Worm (Caenorhabditis elegans) whole organism, early embryonic: ENCODE measurements around the gene F55H2.5.

Source experiments
- B0310.2 ChIP-seq: sonication (generic microtip); optimal IDR thresholded peaks from 2 replicates; lab custom pipeline; 2016; ENCODE audit warnings: mild to moderate bottlenecking, missing genetic modification characterization, missing compliant biosample characterization
- F13C5.2 ChIP-seq: sonication (generic microtip); optimal IDR thresholded peaks from 2 replicates; lab custom pipeline; 2017; ENCODE audit warnings: mild to moderate bottlenecking, missing genetic modification characterization, inconsistent platforms, missing compliant biosample characterization
- aly-1 ChIP-seq: sonication (generic microtip); optimal IDR thresholded peaks from 2 replicates; lab custom pipeline; 2016; ENCODE audit warnings: missing genetic modification characterization, missing compliant biosample characterization
- ama-1 ChIP-seq: fragments of 150-350 bp; optimal IDR thresholded peaks from 2 replicates; lab custom pipeline; 2014
- ceh-13 ChIP-seq: fragments of 200-800 bp; sonication (Bioruptor generic); optimal IDR thresholded peaks from 2 replicates; lab custom pipeline; 2018; ENCODE audit warnings: mild to moderate bottlenecking, missing genetic modification characterization, missing compliant biosample characterization
- ceh-36 ChIP-seq: sonication (generic microtip); optimal IDR thresholded peaks from 2 replicates; lab custom pipeline; 2016; ENCODE audit warnings: missing genetic modification characterization, inconsistent platforms, missing compliant biosample characterization
- ets-7 ChIP-seq: sonication (generic microtip); optimal IDR thresholded peaks from 2 replicates; lab custom pipeline; 2016; ENCODE audit warnings: missing genotype, missing genetic modification characterization, missing compliant biosample characterization
- flt-1 ChIP-seq: fragments of 200-800 bp; sonication (Bioruptor generic); IDR thresholded peaks from 2 replicates; pipeline ENCODE4 v1.3.6; 2022; ENCODE audit warnings: missing genetic modification characterization, missing compliant biosample characterization
- hmbx-1 ChIP-seq: sonication (generic microtip); optimal IDR thresholded peaks from 2 replicates; lab custom pipeline; 2016; ENCODE audit warnings: mild to moderate bottlenecking, missing genetic modification characterization, missing compliant biosample characterization
- hmg-4 ChIP-seq: fragments of 200-800 bp; sonication (Bioruptor generic); optimal IDR thresholded peaks from 2 replicates; lab custom pipeline; 2018; ENCODE audit warnings: mild to moderate bottlenecking, missing genetic modification characterization, missing compliant biosample characterization
- hnd-1 ChIP-seq: sonication (generic microtip); optimal IDR thresholded peaks from 2 replicates; lab custom pipeline; 2016; ENCODE audit warnings: missing genetic modification characterization, missing compliant biosample characterization
- pes-1 ChIP-seq: fragments of 200-800 bp; sonication (Bioruptor generic); IDR thresholded peaks from 2 replicates; pipeline ENCODE4 v1.3.6; 2022; ENCODE audit warnings: missing genetic modification reagents, missing genetic modification characterization, missing compliant biosample characterization
- scrt-1 ChIP-seq: fragments of 200-800 bp; sonication (Bioruptor generic); IDR thresholded peaks from 2 replicates; pipeline ENCODE4 v1.3.6; 2022; ENCODE audit warnings: missing genetic modification characterization, missing compliant biosample characterization
- sea-1 ChIP-seq: fragments of 200-800 bp; sonication (Bioruptor generic); conservative IDR thresholded peaks from 2 replicates; pipeline ENCODE4 v1.3.6; 2022; ENCODE audit warnings: missing genetic modification characterization, missing compliant biosample characterization
- tbx-11 ChIP-seq: fragments of 200-800 bp; sonication (Bioruptor generic); IDR thresholded peaks from 2 replicates; pipeline ENCODE4 v1.3.6; 2022; ENCODE audit warnings: missing genetic modification characterization, missing compliant biosample characterization
- tbx-37 ChIP-seq: fragments of 200-800 bp; sonication (Bioruptor generic); conservative IDR thresholded peaks from 2 replicates; pipeline ENCODE4 v1.3.6; 2022; ENCODE audit warnings: missing genetic modification reagents, missing genetic modification characterization, missing compliant biosample characterization
- tra-4 ChIP-seq: sonication (generic microtip); optimal IDR thresholded peaks from 2 replicates; lab custom pipeline; 2017; ENCODE audit warnings: missing genetic modification characterization, missing compliant biosample characterization

F55H2.5 gene

ce11 chrIII:9504347-9504746 lies 6.9 kb upstream of the F55H2.5 start:
- TF ChIP-seq aly-1 (tag; lab: Kevin White, UChicago) (no peak), hnd-1 (no peak), F13C5.2 (no peak), tra-4 (no peak), sea-1 (GFP tag; lab: Robert Waterston, UW) (no peak), pes-1 (GFP tag; lab: Robert Waterston, UW) (no peak), hmg-4 (GFP tag; lab: Kevin White, UChicago) (no peak), tbx-37 (GFP tag; lab: Robert Waterston, UW) (no peak), hmbx-1 (tag; lab: Kevin White, UChicago) (no peak), scrt-1 (GFP tag; lab: Robert Waterston, UW) (no peak), B0310.2 (tag; lab: Kevin White, UChicago) (no peak), ceh-36 (tag; lab: Kevin White, UChicago) (no peak)

ce11 chrIII:9507799-9508198 lies 3.5 kb upstream of the F55H2.5 start, which contains the start of gene vha-14:
vha-14 (plus strand) TSS chrIII:9508100.
- TF ChIP-seq hmg-4 (GFP tag; lab: Kevin White, UChicago) (peak; percentile 6), aly-1 (tag; lab: Kevin White, UChicago) (no peak), hmbx-1 (tag; lab: Kevin White, UChicago) (no peak), F13C5.2 (peak; percentile 1), ama-1 (lab: Kevin White, UChicago) (no peak), ceh-36 (tag; lab: Kevin White, UChicago) (no peak), ets-7 (tag; lab: Kevin White, UChicago) (no peak), ceh-13 (GFP tag; lab: Kevin White, UChicago) (no peak)

ce11 chrIII:9509764-9510370 lies 1.4 kb upstream of the F55H2.5 start:
- TF ChIP-seq hmg-4 (GFP tag; lab: Kevin White, UChicago) (no peak), flt-1 (GFP tag; lab: Robert Waterston, UW) (no peak)

- TF ChIP-seq tra-4 = no peak
- no peak for TF ChIP-seq ceh-13 (GFP tag; lab: Kevin White, UChicago)
- TF ChIP-seq tbx-37 (GFP tag; lab: Robert Waterston, UW) = no peak
- no peak for TF ChIP-seq hmbx-1 (tag; lab: Kevin White, UChicago)
- no peak for TF ChIP-seq aly-1 (tag; lab: Kevin White, UChicago)
- TF ChIP-seq pes-1 (GFP tag; lab: Robert Waterston, UW) = no peak
- no peak for TF ChIP-seq B0310.2 (tag; lab: Kevin White, UChicago)
- no peak for TF ChIP-seq tbx-11
- no peak for TF ChIP-seq scrt-1 (GFP tag; lab: Robert Waterston, UW)
- TF ChIP-seq hmg-4 (GFP tag; lab: Kevin White, UChicago) = no peak
- TF ChIP-seq sea-1 (GFP tag; lab: Robert Waterston, UW) = no peak
- no peak for TF ChIP-seq ceh-36 (tag; lab: Kevin White, UChicago)
- TF ChIP-seq ets-7 (tag; lab: Kevin White, UChicago) = no peak
- no peak for TF ChIP-seq F13C5.2
- no peak for TF ChIP-seq hnd-1
- TF ChIP-seq ama-1 (lab: Kevin White, UChicago) = no peak
- no peak for TF ChIP-seq flt-1 (GFP tag; lab: Robert Waterston, UW)
Observed at ce11 chrIII:9511660-9512059, 390 bp downstream of the F55H2.5 start.

ce11 chrIII:9513006-9513405 lies 1.7 kb downstream of the F55H2.5 start:
- TF ChIP-seq tra-4 = no peak
- TF ChIP-seq hmbx-1 (tag; lab: Kevin White, UChicago) = no peak
- TF ChIP-seq hnd-1 = no peak
- TF ChIP-seq scrt-1 (GFP tag; lab: Robert Waterston, UW) = no peak
- TF ChIP-seq sea-1 (GFP tag; lab: Robert Waterston, UW) = no peak
- TF ChIP-seq ceh-36 (tag; lab: Kevin White, UChicago) = no peak
- TF ChIP-seq ceh-13 (GFP tag; lab: Kevin White, UChicago) = no peak
- no peak for TF ChIP-seq pes-1 (GFP tag; lab: Robert Waterston, UW)
- no peak for TF ChIP-seq tbx-11
- TF ChIP-seq flt-1 (GFP tag; lab: Robert Waterston, UW) = no peak
- TF ChIP-seq hmg-4 (GFP tag; lab: Kevin White, UChicago) = no peak
- no peak for TF ChIP-seq F13C5.2
- TF ChIP-seq tbx-37 (GFP tag; lab: Robert Waterston, UW) = no peak
- no peak for TF ChIP-seq B0310.2 (tag; lab: Kevin White, UChicago)
- TF ChIP-seq ama-1 (lab: Kevin White, UChicago) = no peak
- no peak for TF ChIP-seq aly-1 (tag; lab: Kevin White, UChicago)
- no peak for TF ChIP-seq ets-7 (tag; lab: Kevin White, UChicago)

- TF ChIP-seq ceh-36 (tag; lab: Kevin White, UChicago) (no peak), flt-1 (GFP tag; lab: Robert Waterston, UW) (no peak), scrt-1 (GFP tag; lab: Robert Waterston, UW) (no peak), F13C5.2 (no peak), sea-1 (GFP tag; lab: Robert Waterston, UW) (no peak), ets-7 (tag; lab: Kevin White, UChicago) (no peak), ama-1 (lab: Kevin White, UChicago) (no peak), B0310.2 (tag; lab: Kevin White, UChicago) (no peak), tra-4 (no peak), ceh-13 (GFP tag; lab: Kevin White, UChicago) (no peak), tbx-37 (GFP tag; lab: Robert Waterston, UW) (no peak), hmg-4 (GFP tag; lab: Kevin White, UChicago) (no peak), tbx-11 (no peak), pes-1 (GFP tag; lab: Robert Waterston, UW) (no peak), aly-1 (tag; lab: Kevin White, UChicago) (no peak)
Observed at ce11 chrIII:9513569-9513968, 2.3 kb downstream of the F55H2.5 start, which contains the start of gene F55H2.8. F55H2.8 (plus strand) TSS chrIII:9513869.

ce11 chrIII:9516148-9516547 lies 4.9 kb downstream of the F55H2.5 start, which contains the start of gene F55H2.7:
F55H2.7 (minus strand) TSS chrIII:9516248.
- no peak for TF ChIP-seq ama-1 (lab: Kevin White, UChicago)
- TF ChIP-seq ets-7 (tag; lab: Kevin White, UChicago) = no peak
- TF ChIP-seq pes-1 (GFP tag; lab: Robert Waterston, UW) = no peak
- TF ChIP-seq scrt-1 (GFP tag; lab: Robert Waterston, UW) = no peak
- TF ChIP-seq hmg-4 (GFP tag; lab: Kevin White, UChicago) = no peak
